Fruit fly (Drosophila melanogaster) whole organism, wandering third instar larva: Measurements from ENCODE around the gene Cpr66D.

Experiments used
- CG9705 ChIP-seq: fragments of 200-800 bp; sonication (Bioruptor generic); optimal IDR thresholded peaks from 2 replicates; lab custom pipeline; 2018; ENCODE audit warnings: missing biosample characterization, mild to moderate bottlenecking, missing genetic modification characterization
- br ChIP-seq: fragments of 200-800 bp; sonication (Bioruptor generic); optimal IDR thresholded peaks from 2 replicates; lab custom pipeline; 2016; ENCODE audit warnings: missing biosample characterization, missing genetic modification characterization
- dmrt93B ChIP-seq: fragments of 200-800 bp; sonication (Bioruptor generic); optimal IDR thresholded peaks from 2 replicates; lab custom pipeline; 2018; ENCODE audit warnings: missing biosample characterization, mild to moderate bottlenecking, missing genetic modification characterization
- jim ChIP-seq: fragments of 175-275, 200-325 bp; sonication (Bioruptor generic); optimal IDR thresholded peaks from 2 replicates; lab custom pipeline; 2016; ENCODE audit warnings: missing biosample characterization, mild to moderate bottlenecking, missing genetic modification characterization
- lola ChIP-seq: fragments of >200 bp; optimal IDR thresholded peaks from 2 replicates; lab custom pipeline; 2017; ENCODE audit warnings: missing biosample characterization, missing genetic modification characterization
- rgr ChIP-seq: fragments of 200-800 bp; sonication (Bioruptor generic); optimal IDR thresholded peaks from 3 replicates; lab custom pipeline; 2016; ENCODE audit warnings: missing biosample characterization, mild to moderate bottlenecking, missing genetic modification characterization
- woc ChIP-seq: sonication (Bioruptor generic); optimal IDR thresholded peaks from 2 replicates; lab custom pipeline; 2016; ENCODE audit warnings: missing biosample characterization, mild to moderate bottlenecking, missing genetic modification characterization

dm6 chr3L:8675029-8675544, 34.8 kb downstream of the Cpr66D start:
- TF ChIP-seq woc (GFP tag; lab: Kevin White, UChicago) (no peak), CG9705 (GFP tag; lab: Kevin White, UChicago) (peak; percentile 9), rgr (GFP tag; lab: Kevin White, UChicago) (no peak), dmrt93B (GFP tag; lab: Kevin White, UChicago) (peak; percentile 18), jim (GFP tag; lab: Kevin White, UChicago) (no peak), br (GFP tag; lab: Kevin White, UChicago) (peak; percentile 69), lola (GFP tag; lab: Kevin White, UChicago) (no peak)
